Worm (Caenorhabditis elegans) whole organism, L4 larva: ENCODE data around the gene cah-1.
A peak's percentile ranks its signal among the peaks of the same experiment; 100 is the strongest.

Source experiments
- F37D6.2 ChIP-seq: sonication (generic microtip); optimal IDR thresholded peaks from 2 replicates; lab custom pipeline; 2016; ENCODE audit warnings: mild to moderate bottlenecking, missing genetic modification characterization, missing compliant biosample characterization
- F44E2.7 ChIP-seq: fragments of 200-800 bp; sonication (Bioruptor generic); IDR thresholded peaks from 2 replicates; pipeline ENCODE4 v2.1.2; 2022; ENCODE audit warnings: missing genetic modification characterization, missing compliant biosample characterization
- T20F7.1 ChIP-seq: fragments of 200-800 bp; sonication (Bioruptor generic); optimal IDR thresholded peaks from 2 replicates; lab custom pipeline; 2018; ENCODE audit warnings: mild to moderate bottlenecking, missing genetic modification characterization, missing compliant biosample characterization
- Y48G9A.11 ChIP-seq: fragments of 200-800 bp; sonication (Bioruptor generic); IDR thresholded peaks from 2 replicates; pipeline ENCODE4 v1.3.6; 2022; ENCODE audit warnings: missing genetic modification reagents, missing genetic modification characterization, missing compliant biosample characterization
- Y75B8A.6 ChIP-seq: fragments of 200-800 bp; sonication (Bioruptor generic); IDR thresholded peaks from 2 replicates; pipeline ENCODE4 v1.3.6; 2022; ENCODE audit warnings: missing genetic modification reagents, missing genetic modification characterization, missing compliant biosample characterization
- ZK337.2 ChIP-seq: fragments of 200-800 bp; sonication (Bioruptor generic); IDR thresholded peaks from 2 replicates; pipeline ENCODE4 v1.3.6; 2022; ENCODE audit warnings: missing genetic modification reagents, missing genetic modification characterization, missing compliant biosample characterization
- aly-2 ChIP-seq: sonication (generic microtip); optimal IDR thresholded peaks from 2 replicates; lab custom pipeline; 2018; ENCODE audit warnings: missing biosample characterization, missing genetic modification characterization
- attf-4 ChIP-seq: sonication (generic microtip); optimal IDR thresholded peaks from 3 replicates; lab custom pipeline; 2017; ENCODE audit warnings: missing biosample characterization, missing genetic modification characterization
- ceh-20 ChIP-seq: fragments of 200-800 bp; sonication (Bioruptor generic); IDR thresholded peaks from 2 replicates; pipeline ENCODE4 v1.3.6; 2022; ENCODE audit warnings: missing genetic modification reagents, missing genetic modification characterization, missing compliant biosample characterization
- ceh-44 ChIP-seq: fragments of 200-800 bp; sonication (Bioruptor generic); IDR thresholded peaks from 2 replicates; pipeline ENCODE4 v1.3.6; 2022; ENCODE audit warnings: missing genetic modification reagents, missing genetic modification characterization, missing compliant biosample characterization
- ceh-62 ChIP-seq: sonication (generic microtip); optimal IDR thresholded peaks from 2 replicates; lab custom pipeline; 2017; ENCODE audit warnings: missing biosample characterization, missing genetic modification characterization
- ceh-82 ChIP-seq: sonication (generic microtip); optimal IDR thresholded peaks from 2 replicates; lab custom pipeline; 2017; ENCODE audit warnings: missing biosample characterization, missing genetic modification characterization
- cey-2 ChIP-seq: sonication (generic microtip); optimal IDR thresholded peaks from 3 replicates; lab custom pipeline; 2017; ENCODE audit warnings: missing genetic modification characterization, mild to moderate bottlenecking, missing compliant biosample characterization, antibody characterized with exemption, borderline replicate concordance; ENCODE audit not compliant: insufficient read depth
- ctbp-1 ChIP-seq: fragments of 200-800 bp; sonication (Bioruptor generic); IDR thresholded peaks from 2 replicates; pipeline ENCODE4 v1.3.6; 2022; ENCODE audit warnings: missing genetic modification reagents, missing genetic modification characterization, missing compliant biosample characterization
- daf-16 ChIP-seq, 3 experiments: sonication (generic microtip); optimal IDR thresholded peaks; 2 replicates each; lab custom pipeline; 2016 to 2017; ENCODE audit warnings: missing genetic modification characterization in 3 of 3, missing genetic modification reagents in 3 of 3, mild to moderate bottlenecking in 2 of 3, missing compliant biosample characterization in 2 of 3, missing biosample characterization in 1 of 3, moderate library complexity in 1 of 3
- daf-19 ChIP-seq: fragments of 200-800 bp; sonication (Bioruptor generic); conservative IDR thresholded peaks from 2 replicates; pipeline ENCODE4 v1.3.6; 2022; ENCODE audit warnings: missing genetic modification characterization, missing compliant biosample characterization
- daf-8 ChIP-seq: fragments of 200-800 bp; sonication (Bioruptor generic); IDR thresholded peaks from 2 replicates; pipeline ENCODE4 v1.3.6; 2022; ENCODE audit warnings: missing genetic modification characterization, missing compliant biosample characterization
- dmd-8 ChIP-seq: fragments of 200-800 bp; sonication (Bioruptor generic); IDR thresholded peaks from 2 replicates; pipeline ENCODE4 v1.3.6; 2022; ENCODE audit warnings: missing genetic modification characterization, missing compliant biosample characterization
- dmd-9 ChIP-seq: fragments of 200-800 bp; sonication (Bioruptor generic); IDR thresholded peaks from 2 replicates; pipeline ENCODE4 v1.3.6; 2022; ENCODE audit warnings: missing genetic modification reagents, missing genetic modification characterization, missing compliant biosample characterization
- duxl-1 ChIP-seq: sonication (generic microtip); optimal IDR thresholded peaks from 2 replicates; lab custom pipeline; 2016; ENCODE audit warnings: mild to moderate bottlenecking, missing genetic modification characterization, moderate library complexity, missing compliant biosample characterization; ENCODE audit not compliant: poor library complexity
- egl-27 ChIP-seq: sonication (generic microtip); optimal IDR thresholded peaks from 3 replicates; lab custom pipeline; 2017; ENCODE audit warnings: missing biosample characterization, missing genetic modification reagents, missing genetic modification characterization
- fkh-10 ChIP-seq: fragments of 150-350 bp; optimal IDR thresholded peaks from 2 replicates; lab custom pipeline; 2014; ENCODE audit warnings: missing biosample characterization, missing genetic modification reagents, missing genetic modification characterization
- lin-1 ChIP-seq: fragments of 200-800 bp; sonication (Bioruptor generic); IDR thresholded peaks from 2 replicates; pipeline ENCODE4 v1.3.6; 2022; ENCODE audit warnings: missing genetic modification reagents, missing genetic modification characterization, missing compliant biosample characterization
- lin-15B ChIP-seq: fragments of 150-350 bp; sonication (generic microtip); optimal IDR thresholded peaks from 3 replicates; lab custom pipeline; 2014; ENCODE audit warnings: missing biosample characterization, missing genetic modification characterization
- lir-3 ChIP-seq: sonication (generic microtip); optimal IDR thresholded peaks from 2 replicates; lab custom pipeline; 2016; ENCODE audit warnings: mild to moderate bottlenecking, missing genetic modification characterization, missing compliant biosample characterization
- madf-5 ChIP-seq, 2 experiments: fragments of 200-800 bp; sonication (Bioruptor generic); IDR thresholded peaks; 2 replicates each; pipeline ENCODE4 v1.3.6; 2022; ENCODE audit warnings: missing compliant biosample characterization in 2 of 2, missing genetic modification characterization in 2 of 2
- mdl-1 ChIP-seq, 2 experiments: fragments of 150-350 bp in 1 of 2; sonication (generic microtip) in 1 of 2; optimal IDR thresholded peaks; 2 replicates each; lab custom pipeline; 2014 to 2017; ENCODE audit warnings: missing biosample characterization in 2 of 2, missing genetic modification characterization in 2 of 2
- nhr-10 ChIP-seq: fragments of 150-350 bp; optimal IDR thresholded peaks from 2 replicates; lab custom pipeline; 2014; ENCODE audit warnings: missing biosample characterization, missing genetic modification characterization
- nhr-102 ChIP-seq: sonication (generic microtip); optimal IDR thresholded peaks from 2 replicates; lab custom pipeline; 2016; ENCODE audit warnings: mild to moderate bottlenecking, missing genetic modification characterization, moderate library complexity, missing compliant biosample characterization
- nhr-41 ChIP-seq: fragments of 200-800 bp; sonication (Bioruptor generic); IDR thresholded peaks from 2 replicates; pipeline ENCODE4 v1.3.6; 2022; ENCODE audit warnings: missing genetic modification reagents, missing genetic modification characterization, missing compliant biosample characterization
- nhr-48 ChIP-seq: sonication (generic microtip); optimal IDR thresholded peaks from 2 replicates; lab custom pipeline; 2016; ENCODE audit warnings: mild to moderate bottlenecking, missing genetic modification characterization, missing compliant biosample characterization
- nhr-77 ChIP-seq: fragments of 150-350 bp; optimal IDR thresholded peaks from 2 replicates; lab custom pipeline; 2014; ENCODE audit warnings: missing biosample characterization, missing genetic modification characterization
- php-3 ChIP-seq: fragments of 200-800 bp; sonication (Bioruptor generic); IDR thresholded peaks from 2 replicates; pipeline ENCODE4 v1.3.6; 2022; ENCODE audit warnings: missing genetic modification reagents, missing genetic modification characterization, missing compliant biosample characterization
- pqm-1 ChIP-seq: sonication (generic microtip); optimal IDR thresholded peaks from 2 replicates; lab custom pipeline; 2017; ENCODE audit warnings: missing biosample characterization, missing genetic modification characterization
- sdz-12 ChIP-seq: fragments of 200-800 bp; sonication (Bioruptor generic); optimal IDR thresholded peaks from 2 replicates; lab custom pipeline; 2018; ENCODE audit warnings: mild to moderate bottlenecking, missing genetic modification characterization, missing compliant biosample characterization
- set-16 ChIP-seq: fragments of 200-800 bp; sonication (Bioruptor generic); IDR thresholded peaks from 2 replicates; pipeline ENCODE4 v1.3.6; 2022; ENCODE audit warnings: missing genetic modification reagents, missing genetic modification characterization, missing compliant biosample characterization
- snpc-1.2 ChIP-seq: fragments of 200-800 bp; sonication (Bioruptor generic); IDR thresholded peaks from 2 replicates; pipeline ENCODE4 v1.3.6; 2022; ENCODE audit warnings: missing genetic modification reagents, missing genetic modification characterization, missing compliant biosample characterization
- snpc-4 ChIP-seq: fragments of 150-350 bp; optimal IDR thresholded peaks from 2 replicates; lab custom pipeline; 2014; ENCODE audit warnings: missing biosample characterization, missing genetic modification characterization
- spr-1 ChIP-seq: sonication (generic microtip); optimal IDR thresholded peaks from 2 replicates; lab custom pipeline; 2016; ENCODE audit warnings: mild to moderate bottlenecking, missing genetic modification characterization, missing compliant biosample characterization
- spr-3 ChIP-seq: fragments of 200-800 bp; sonication (Bioruptor generic); optimal IDR thresholded peaks from 2 replicates; lab custom pipeline; 2018; ENCODE audit warnings: mild to moderate bottlenecking, missing genetic modification characterization, missing compliant biosample characterization
- tag-97 ChIP-seq: fragments of 200-800 bp; sonication (Bioruptor generic); IDR thresholded peaks from 2 replicates; pipeline ENCODE4 v1.3.6; 2022; ENCODE audit warnings: missing genetic modification characterization, missing compliant biosample characterization
- tra-1 ChIP-seq: fragments of 200-800 bp; sonication (Bioruptor generic); IDR thresholded peaks from 2 replicates; pipeline ENCODE4 v1.3.6; 2022; ENCODE audit warnings: missing genetic modification reagents, missing genetic modification characterization, missing compliant biosample characterization
- unc-130 ChIP-seq: sonication (generic microtip); optimal IDR thresholded peaks from 2 replicates; lab custom pipeline; 2016; ENCODE audit warnings: missing genetic modification reagents, missing genetic modification characterization, missing compliant biosample characterization
- vab-7 ChIP-seq: fragments of 200-800 bp; sonication (Bioruptor generic); IDR thresholded peaks from 2 replicates; pipeline ENCODE4 v1.3.6; 2022; ENCODE audit warnings: missing genetic modification reagents, missing genetic modification characterization, missing compliant biosample characterization
- zag-1 ChIP-seq: fragments of 150-350 bp; optimal IDR thresholded peaks from 2 replicates; lab custom pipeline; 2014; ENCODE audit warnings: missing biosample characterization, missing genetic modification characterization
- zip-11 ChIP-seq: fragments of 200-800 bp; sonication (Bioruptor generic); IDR thresholded peaks from 2 replicates; pipeline ENCODE4 v1.3.6; 2022; ENCODE audit warnings: missing genetic modification characterization, missing compliant biosample characterization
- zip-2 ChIP-seq: fragments of 150-350 bp; optimal IDR thresholded peaks from 2 replicates; lab custom pipeline; 2014; ENCODE audit warnings: missing biosample characterization, missing genetic modification characterization

cah-1 gene

ce11 chrIII:5080700-5081572 lies 4.5 kb downstream of the cah-1 start (continued):
- TF ChIP-seq daf-16 (GFP tag; optimal IDR thresholded peaks at IDR 0.05; lab: Kevin White, UChicago) (peak; percentile 76 to 83), daf-16 (tag; optimal IDR thresholded peaks at IDR 0.05; lab: Kevin White, UChicago) (peak; percentile 56), dmd-8 (GFP tag; lab: Robert Waterston, UW) (peak; percentile 95), unc-130 (peak; percentile 46), Y75B8A.6 (GFP tag; lab: Robert Waterston, UW) (peak; percentile 94), tra-1 (GFP tag; lab: Robert Waterston, UW) (peak; percentile 59), daf-8 (peak; percentile 76; the same call in 1 of the 2 replicates), aly-2 (tag; lab: Kevin White, UChicago) (no peak), mdl-1 (tag; optimal IDR thresholded peaks at IDR 0.05; lab: Kevin White, UChicago) (peak in 1 of 2 experiments; percentile 5), madf-5 (GFP tag; IDR thresholded peaks at IDR 0.05; lab: Robert Waterston, UW) (peak in 1 of 2 experiments; percentile 85; a peak in 2 of 4 replicates), nhr-10 (tag; lab: Kevin White, UChicago) (no peak), F44E2.7 (GFP tag; lab: Robert Waterston, UW) (0 out of 2 replicates have a peak, but pooled peaks have one; percentile 75), fkh-10 (peak; percentile 70), ceh-20 (GFP tag; lab: Robert Waterston, UW) (peak; percentile 79), zip-2 (tag; lab: Kevin White, UChicago) (peak; percentile 30), egl-27 (tag; lab: Kevin White, UChicago) (no peak), ceh-62 (tag; lab: Kevin White, UChicago) (no peak), attf-4 (tag; lab: Kevin White, UChicago) (no peak), lir-3 (tag; lab: Kevin White, UChicago) (peak; percentile 82), ctbp-1 (GFP tag; lab: Robert Waterston, UW) (peak; percentile 90), spr-1 (peak; percentile 77)

- TF ChIP-seq fkh-10 (no peak), T20F7.1 (GFP tag; lab: Kevin White, UChicago) (peak; percentile 60), php-3 (GFP tag; lab: Robert Waterston, UW) (0 out of 2 replicates have a peak, but pooled peaks have one; percentile 43), Y48G9A.11 (GFP tag; lab: Robert Waterston, UW) (no peak), aly-2 (tag; lab: Kevin White, UChicago) (no peak), zip-11 (GFP tag; lab: Robert Waterston, UW) (no peak), duxl-1 (tag; lab: Kevin White, UChicago) (no peak), ZK337.2 (GFP tag; lab: Robert Waterston, UW) (no peak), lin-1 (no peak), Y75B8A.6 (GFP tag; lab: Robert Waterston, UW) (no peak), nhr-41 (GFP tag; lab: Robert Waterston, UW) (no peak), dmd-9 (GFP tag; lab: Robert Waterston, UW) (no peak), F37D6.2 (tag; lab: Kevin White, UChicago) (no peak), vab-7 (GFP tag; lab: Robert Waterston, UW) (no peak), snpc-1.2 (GFP tag; lab: Robert Waterston, UW) (no peak), spr-3 (GFP tag; lab: Kevin White, UChicago) (no peak), set-16 (no peak), zag-1 (tag; lab: Kevin White, UChicago) (no peak), nhr-77 (tag; lab: Kevin White, UChicago) (peak; percentile 88), sdz-12 (GFP tag; lab: Kevin White, UChicago) (no peak), nhr-102 (tag; lab: Kevin White, UChicago) (peak; percentile 53), nhr-48 (tag; lab: Kevin White, UChicago) (peak; percentile 88), tra-1 (GFP tag; lab: Robert Waterston, UW) (peak; percentile 61; the same call in 1 of the 2 replicates), pqm-1 (peak; percentile 64), ceh-62 (tag; lab: Kevin White, UChicago) (no peak), snpc-4 (tag; lab: Kevin White, UChicago) (no peak), madf-5 (GFP tag; IDR thresholded peaks at IDR 0.05; lab: Robert Waterston, UW) (no peak), lin-15B (no peak), cey-2 (tag; lab: Kevin White, UChicago) (no peak), daf-19 (GFP tag; lab: Robert Waterston, UW) (no peak), ceh-44 (GFP tag; lab: Robert Waterston, UW) (no peak), ceh-82 (no peak), mdl-1 (tag; optimal IDR thresholded peaks at IDR 0.05; lab: Kevin White, UChicago) (peak in 1 of 2 experiments; percentile 95), tag-97 (GFP tag; lab: Robert Waterston, UW) (no peak)
Observed at ce11 chrIII:5078062-5078461, 7.4 kb downstream of the cah-1 start.
